Fruit fly (Drosophila melanogaster) whole organism, adult: ENCODE results near the gene CkIIalpha-i1.
A peak's percentile ranks its signal among the peaks of the same experiment; 100 is the strongest.

Experiments
- CG11617 ChIP-seq: fragments of 200-800 bp; sonication (Bioruptor generic); optimal IDR thresholded peaks from 2 replicates; lab custom pipeline; 2017; ENCODE audit warnings: mild to moderate bottlenecking, missing biosample characterization, missing genetic modification reagents, missing genetic modification characterization
- CG12768 ChIP-seq: fragments of 200-800 bp; sonication (Bioruptor generic); optimal IDR thresholded peaks from 2 replicates; lab custom pipeline; 2017; ENCODE audit warnings: missing biosample characterization, missing genetic modification characterization, mild to moderate bottlenecking, moderate library complexity, missing genetic modification reagents
- CG14711 ChIP-seq: fragments of 200-800 bp; sonication (Bioruptor generic); optimal IDR thresholded peaks from 2 replicates; lab custom pipeline; 2018; ENCODE audit warnings: missing biosample characterization, mild to moderate bottlenecking, missing genetic modification characterization, moderate library complexity
- CG1620 ChIP-seq: fragments of 200-800 bp; sonication (Bioruptor generic); optimal IDR thresholded peaks from 2 replicates; lab custom pipeline; 2016; ENCODE audit warnings: missing biosample characterization, missing genetic modification characterization
- CG33017 ChIP-seq: fragments of 200-800 bp; sonication (Bioruptor generic); optimal IDR thresholded peaks from 2 replicates; lab custom pipeline; 2018; ENCODE audit warnings: missing biosample characterization, mild to moderate bottlenecking, missing genetic modification characterization, moderate library complexity
- CG5204 ChIP-seq: fragments of 200-800 bp; sonication (Bioruptor generic); optimal IDR thresholded peaks from 2 replicates; lab custom pipeline; 2016; ENCODE audit warnings: missing biosample characterization, missing genetic modification characterization
- CG7045 ChIP-seq: fragments of 200-800 bp; sonication (Bioruptor generic); optimal IDR thresholded peaks from 2 replicates; lab custom pipeline; 2017; ENCODE audit warnings: missing biosample characterization, mild to moderate bottlenecking, missing genetic modification characterization
- CG7101 ChIP-seq: fragments of 200-800 bp; sonication (Bioruptor generic); optimal IDR thresholded peaks from 2 replicates; lab custom pipeline; 2018; ENCODE audit warnings: missing biosample characterization, mild to moderate bottlenecking, missing genetic modification characterization, moderate library complexity
- Clk ChIP-seq: fragments of 200-800 bp; sonication (Bioruptor generic); optimal IDR thresholded peaks from 2 replicates; lab custom pipeline; 2017; ENCODE audit warnings: missing biosample characterization, missing genetic modification characterization
- Crg-1 ChIP-seq: fragments of 200-800 bp; sonication (Bioruptor generic); optimal IDR thresholded peaks from 2 replicates; lab custom pipeline; 2016; ENCODE audit warnings: missing biosample characterization, missing genetic modification characterization
- Hr96 ChIP-seq: fragments of 200-800 bp; sonication (Bioruptor generic); optimal IDR thresholded peaks from 2 replicates; lab custom pipeline; 2016; ENCODE audit warnings: missing biosample characterization, missing genetic modification characterization
- Mnt ChIP-seq: fragments of 200-800 bp; sonication (Bioruptor generic); optimal IDR thresholded peaks from 2 replicates; lab custom pipeline; 2016; ENCODE audit warnings: missing biosample characterization, mild to moderate bottlenecking, missing genetic modification characterization
- bab1 ChIP-seq: fragments of 200-800 bp; sonication (Bioruptor generic); optimal IDR thresholded peaks from 3 replicates; lab custom pipeline; 2019; ENCODE audit warnings: missing biosample characterization, mild to moderate bottlenecking, missing genetic modification characterization, moderate library complexity
- cic ChIP-seq: fragments of 200-800 bp; sonication (Bioruptor generic); optimal IDR thresholded peaks from 2 replicates; lab custom pipeline; 2017; ENCODE audit warnings: missing biosample characterization, mild to moderate bottlenecking, missing genetic modification characterization, moderate library complexity
- cnc ChIP-seq, 2 experiments: fragments of >200 bp; optimal IDR thresholded peaks; 2 replicates each; lab custom pipeline; 2017
- kay ChIP-seq: fragments of 200-800 bp; sonication (Bioruptor generic); peaks from one replicate; lab custom pipeline; 2016; ENCODE audit warnings: missing biosample characterization, missing genetic modification characterization, borderline replicate concordance
- ovo ChIP-seq: fragments of 200-800 bp; sonication (Bioruptor generic); optimal IDR thresholded peaks from 2 replicates; lab custom pipeline; 2016; ENCODE audit warnings: missing biosample characterization, missing genetic modification characterization
- pad ChIP-seq: fragments of 200-800 bp; sonication (Bioruptor generic); optimal IDR thresholded peaks from 3 replicates; lab custom pipeline; 2017; ENCODE audit warnings: missing biosample characterization, missing genetic modification characterization, mild to moderate bottlenecking, moderate library complexity, missing genetic modification reagents
- tj ChIP-seq: fragments of 200-800 bp; sonication (Bioruptor generic); optimal IDR thresholded peaks from 3 replicates; lab custom pipeline; 2017; ENCODE audit warnings: missing biosample characterization, mild to moderate bottlenecking, missing genetic modification characterization, moderate library complexity
- toe ChIP-seq: fragments of 200-800 bp; sonication (Bioruptor generic); optimal IDR thresholded peaks from 2 replicates; lab custom pipeline; 2016; ENCODE audit warnings: missing biosample characterization, missing genetic modification characterization

CkIIalpha-i1 gene

DNA sequence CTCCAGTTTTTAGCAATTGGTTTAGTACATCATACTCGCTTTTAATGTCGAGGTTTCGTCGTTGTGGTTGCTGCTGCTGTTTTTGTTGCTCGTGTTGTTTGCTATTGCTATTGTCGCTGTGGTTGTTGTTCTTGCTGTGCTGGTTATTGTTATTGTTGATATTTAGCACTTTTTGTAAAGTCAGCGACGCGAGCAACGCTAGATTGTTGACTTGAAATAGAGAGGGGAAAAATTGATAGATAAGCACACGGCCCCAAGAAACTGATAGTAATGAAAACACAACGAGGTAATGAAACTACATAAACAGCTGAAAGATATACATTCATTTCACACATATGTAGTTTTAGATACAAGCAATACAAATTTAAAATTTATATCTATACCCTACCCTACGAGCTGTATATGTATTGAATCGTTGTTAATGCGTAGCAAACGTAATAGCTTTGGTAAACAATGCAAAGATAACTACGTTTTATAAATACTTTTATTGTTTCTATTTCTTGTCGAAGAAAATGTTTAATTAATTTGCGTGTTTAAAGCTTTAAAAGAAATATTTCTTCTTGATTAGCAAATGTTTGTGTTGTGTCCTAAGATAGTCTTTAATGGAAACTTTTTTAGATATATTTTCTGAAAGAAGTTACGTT is 7.1 kb downstream of the CkIIalpha-i1 start:
- TF ChIP-seq Hr96 (GFP tag; lab: Kevin White, UChicago) (no peak), tj (GFP tag; lab: Kevin White, UChicago) (peak; percentile 51), Mnt (GFP tag; lab: Kevin White, UChicago) (peak; percentile 31), bab1 (no peak), CG1620 (GFP tag; lab: Kevin White, UChicago) (no peak), ovo (GFP tag; lab: Kevin White, UChicago) (peak; percentile 31), CG5204 (GFP tag; lab: Kevin White, UChicago) (no peak), Clk (GFP tag; lab: Kevin White, UChicago) (no peak), pad (GFP tag; lab: Kevin White, UChicago) (peak; percentile 89), CG11617 (GFP tag; lab: Kevin White, UChicago) (no peak), cic (GFP tag; lab: Kevin White, UChicago) (peak; percentile 68), toe (GFP tag; lab: Kevin White, UChicago) (no peak), CG12768 (no peak), CG7101 (tag; lab: Kevin White, UChicago) (peak; percentile 25), CG14711 (tag; lab: Kevin White, UChicago) (no peak), Crg-1 (GFP tag; lab: Kevin White, UChicago) (no peak), kay (GFP tag; lab: Kevin White, UChicago) (peak; percentile 89), CG7045 (no peak), CG33017 (tag; lab: Kevin White, UChicago) (no peak), cnc (optimal IDR thresholded peaks at IDR 0.05; lab: Kevin White, UChicago) (no peak)

DNA sequence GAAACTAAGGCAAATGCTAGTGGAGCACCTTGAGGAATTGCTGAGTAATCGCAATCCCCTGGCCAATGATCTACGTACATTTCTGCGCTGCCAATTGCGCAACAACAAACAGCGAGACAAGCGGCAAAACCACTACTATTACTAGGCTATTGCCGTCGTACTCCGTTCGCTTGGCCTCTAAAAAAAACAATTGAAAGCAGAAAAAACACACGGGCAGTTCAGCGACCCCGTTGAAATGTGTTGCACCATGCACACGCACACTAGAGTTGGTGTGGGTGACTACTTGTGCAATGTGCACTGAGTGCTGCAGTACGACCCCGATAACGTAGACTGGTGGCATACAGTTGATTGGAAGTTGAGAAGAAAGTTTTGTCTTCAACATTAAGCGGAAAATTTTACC is 7.8 kb downstream of the CkIIalpha-i1 start:
- TF ChIP-seq Mnt (GFP tag; lab: Kevin White, UChicago) (peak; percentile 20), kay (GFP tag; lab: Kevin White, UChicago) (no peak), CG14711 (tag; lab: Kevin White, UChicago) (no peak), tj (GFP tag; lab: Kevin White, UChicago) (peak; percentile 73), bab1 (no peak), cic (GFP tag; lab: Kevin White, UChicago) (peak; percentile 37), cnc (optimal IDR thresholded peaks at IDR 0.05; lab: Kevin White, UChicago) (peak; percentile 41 to 90), Crg-1 (GFP tag; lab: Kevin White, UChicago) (no peak), CG7045 (no peak), CG33017 (tag; lab: Kevin White, UChicago) (no peak), pad (GFP tag; lab: Kevin White, UChicago) (no peak)

DNA sequence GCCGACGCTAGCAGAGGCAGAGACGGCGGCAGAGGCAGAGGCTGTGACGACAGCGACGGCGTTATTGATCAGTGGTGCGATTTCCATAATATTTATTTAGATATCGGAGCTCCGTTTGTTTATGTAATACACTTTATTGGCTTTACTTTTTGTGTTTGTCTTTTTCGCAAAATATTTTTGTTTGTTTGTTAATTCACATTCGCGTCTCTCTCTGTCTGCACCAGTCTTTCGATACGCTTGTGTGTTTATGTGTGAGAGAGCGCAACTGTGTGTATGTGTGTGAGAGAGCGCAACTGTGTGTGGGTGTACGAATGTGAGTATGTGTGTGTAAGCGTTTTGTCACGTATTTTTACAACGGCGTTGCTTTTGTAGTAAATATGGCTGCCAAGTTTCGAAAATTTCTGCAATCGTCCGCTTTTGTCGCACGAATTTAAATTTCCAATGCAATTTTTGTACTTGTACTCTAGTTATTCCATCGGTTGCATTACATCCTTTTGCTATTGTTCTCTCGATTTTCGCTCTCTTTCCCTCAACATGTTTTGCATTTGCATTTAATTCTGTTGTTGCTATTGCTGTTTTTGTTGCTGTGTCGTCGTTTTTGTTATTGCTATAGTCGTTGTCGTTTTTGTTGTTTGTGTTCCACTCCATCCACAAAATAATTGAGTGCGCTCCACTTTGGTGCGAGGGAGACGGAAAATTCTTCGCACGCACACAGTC is 8.9 kb downstream of the CkIIalpha-i1 start:
- TF ChIP-seq tj (GFP tag; lab: Kevin White, UChicago) (peak; percentile 93), CG33017 (tag; lab: Kevin White, UChicago) (no peak), CG7045 (no peak), CG5204 (GFP tag; lab: Kevin White, UChicago) (no peak), kay (GFP tag; lab: Kevin White, UChicago) (no peak), cic (GFP tag; lab: Kevin White, UChicago) (peak; percentile 96), Hr96 (GFP tag; lab: Kevin White, UChicago) (no peak), Clk (GFP tag; lab: Kevin White, UChicago) (no peak), bab1 (no peak), pad (GFP tag; lab: Kevin White, UChicago) (no peak), CG14711 (tag; lab: Kevin White, UChicago) (peak; percentile 34), CG1620 (GFP tag; lab: Kevin White, UChicago) (no peak), toe (GFP tag; lab: Kevin White, UChicago) (no peak), CG11617 (GFP tag; lab: Kevin White, UChicago) (no peak), Crg-1 (GFP tag; lab: Kevin White, UChicago) (peak; percentile 7), CG12768 (no peak), cnc (optimal IDR thresholded peaks at IDR 0.05; lab: Kevin White, UChicago) (no peak), Mnt (GFP tag; lab: Kevin White, UChicago) (no peak), CG7101 (tag; lab: Kevin White, UChicago) (peak; percentile 30), ovo (GFP tag; lab: Kevin White, UChicago) (no peak)

DNA sequence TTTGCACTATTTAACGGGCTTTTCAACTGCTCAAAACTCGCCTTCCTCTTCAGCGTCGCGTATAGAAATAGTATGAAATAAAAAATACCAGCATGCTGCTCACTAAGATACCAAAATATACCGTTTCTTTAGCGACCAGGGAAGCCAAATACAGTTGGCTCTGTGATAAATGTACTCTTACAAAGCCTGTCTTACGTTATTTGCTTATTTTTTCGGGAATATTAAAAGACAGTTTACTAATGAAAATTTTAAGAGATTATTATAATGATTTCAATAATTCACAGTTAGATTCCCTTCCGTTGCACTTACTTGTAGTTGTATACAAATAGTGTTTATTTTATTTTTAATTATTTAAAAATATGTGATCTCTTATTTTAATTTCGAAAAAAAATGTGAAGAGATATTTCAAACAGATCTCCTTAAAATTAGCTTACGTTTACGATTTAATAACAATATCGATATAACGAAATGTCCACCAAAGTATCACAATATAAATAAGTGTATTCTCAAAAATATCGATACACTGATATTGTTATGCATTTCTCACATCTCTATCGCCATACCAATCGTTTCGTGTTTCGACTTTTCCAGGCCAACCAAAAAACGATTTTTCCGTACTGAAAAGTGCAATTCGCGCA is 9.7 kb downstream of the CkIIalpha-i1 start, which contains the start of the genes DCP2 and dbo:
TSS of gene DCP2 (minus strand) at position 77 of the 638 bp plus-strand sequence.
TSS of gene dbo (plus strand) at position 542 of the 638 bp plus-strand sequence.
- peak; percentile 54 for TF ChIP-seq CG12768
- peak; percentile 54 for TF ChIP-seq CG7045
- TF ChIP-seq tj (GFP tag; lab: Kevin White, UChicago): no peak
- peak; percentile 71 for TF ChIP-seq CG33017 (tag; lab: Kevin White, UChicago)
- TF ChIP-seq pad (GFP tag; lab: Kevin White, UChicago): peak; percentile 31
- no peak for TF ChIP-seq toe (GFP tag; lab: Kevin White, UChicago)
- TF ChIP-seq cic (GFP tag; lab: Kevin White, UChicago): no peak
- TF ChIP-seq CG11617 (GFP tag; lab: Kevin White, UChicago): no peak
- peak; percentile 43 for TF ChIP-seq bab1
- TF ChIP-seq kay (GFP tag; lab: Kevin White, UChicago): peak; percentile 20
- no peak for TF ChIP-seq Clk (GFP tag; lab: Kevin White, UChicago)
- TF ChIP-seq Mnt (GFP tag; lab: Kevin White, UChicago): no peak
- TF ChIP-seq CG14711 (tag; lab: Kevin White, UChicago): peak; percentile 33
- TF ChIP-seq ovo (GFP tag; lab: Kevin White, UChicago): peak; percentile 59
- peak; percentile 33 for TF ChIP-seq CG1620 (GFP tag; lab: Kevin White, UChicago)
- no peak for TF ChIP-seq CG5204 (GFP tag; lab: Kevin White, UChicago)
- peak; percentile 67 for TF ChIP-seq CG7101 (tag; lab: Kevin White, UChicago)
- peak; percentile 38 for TF ChIP-seq Crg-1 (GFP tag; lab: Kevin White, UChicago)
